Fruit fly (Drosophila melanogaster) whole organism, embryonic: ENCODE data around the gene CG3662.
A peak's percentile ranks its signal among the peaks of the same experiment; 100 is the strongest.

Source experiments
- Atf3 ChIP-seq: fragments of 200-800 bp; sonication (Bioruptor generic); optimal IDR thresholded peaks from 3 replicates; lab custom pipeline; 2016; ENCODE audit warnings: missing biosample characterization, missing genetic modification characterization
- B-H1 ChIP-seq: fragments of 200-800 bp; sonication (Bioruptor generic); IDR thresholded peaks from 3 replicates; pipeline ENCODE4 v1.3.6; 2022; ENCODE audit warnings: missing biosample characterization, missing genetic modification characterization
- CG10267 ChIP-seq: fragments of 200-800 bp; sonication (Bioruptor generic); optimal IDR thresholded peaks from 2 replicates; lab custom pipeline; 2018; ENCODE audit warnings: missing biosample characterization, mild to moderate bottlenecking, missing genetic modification characterization, moderate library complexity
- CG10979 ChIP-seq: fragments of 200-800 bp; sonication (Bioruptor generic); optimal IDR thresholded peaks from 2 replicates; lab custom pipeline; 2018; ENCODE audit warnings: missing biosample characterization, mild to moderate bottlenecking, missing genetic modification characterization, moderate library complexity
- CG11456 ChIP-seq: fragments of 200-800 bp; sonication (Bioruptor generic); IDR thresholded peaks from 3 replicates; pipeline ENCODE4 v1.3.6; 2022; ENCODE audit warnings: missing biosample characterization, missing genetic modification characterization
- CG12155 ChIP-seq: fragments of 200-800 bp; sonication (Bioruptor generic); optimal IDR thresholded peaks from 3 replicates; lab custom pipeline; 2016; ENCODE audit warnings: missing biosample characterization, missing genetic modification characterization
- CG12299 ChIP-seq: fragments of 200-800 bp; sonication (Bioruptor generic); optimal IDR thresholded peaks from 2 replicates; lab custom pipeline; 2018; ENCODE audit warnings: missing biosample characterization, mild to moderate bottlenecking, missing genetic modification characterization
- CG15514 ChIP-seq: fragments of 200-800 bp; sonication (Bioruptor generic); optimal IDR thresholded peaks from 3 replicates; lab custom pipeline; 2017; ENCODE audit warnings: missing biosample characterization, missing genetic modification characterization, mild to moderate bottlenecking, moderate library complexity, missing genetic modification reagents
- CG16813 ChIP-seq: fragments of 200-800 bp; sonication (Bioruptor generic); IDR thresholded peaks from 3 replicates; pipeline ENCODE4 v1.3.6; 2022; ENCODE audit warnings: missing biosample characterization, missing genetic modification characterization; ENCODE audit not compliant: partially characterized antibody
- CG17385 ChIP-seq: fragments of 200-800 bp; sonication (Bioruptor generic); optimal IDR thresholded peaks from 3 replicates; lab custom pipeline; 2018; ENCODE audit warnings: missing biosample characterization, mild to moderate bottlenecking, missing genetic modification characterization
- CG17829 ChIP-seq: fragments of 200-800 bp; optimal IDR thresholded peaks from 2 replicates; lab custom pipeline; 2019; ENCODE audit warnings: missing biosample characterization, mild to moderate bottlenecking, missing genetic modification characterization, moderate library complexity
- CG2678 ChIP-seq: fragments of 200-800 bp; sonication (Bioruptor generic); optimal IDR thresholded peaks from 3 replicates; lab custom pipeline; 2019; ENCODE audit warnings: missing biosample characterization, mild to moderate bottlenecking, missing genetic modification characterization, moderate library complexity
- CG2889 ChIP-seq: fragments of 200-800 bp; sonication (Bioruptor generic); IDR thresholded peaks from 3 replicates; pipeline ENCODE4 v1.3.6; 2022; ENCODE audit warnings: missing biosample characterization, missing genetic modification characterization
- CG3407 ChIP-seq: fragments of 200-800 bp; sonication (Bioruptor generic); optimal IDR thresholded peaks from 2 replicates; lab custom pipeline; 2018; ENCODE audit warnings: missing biosample characterization, mild to moderate bottlenecking, missing genetic modification characterization
- CG34376 ChIP-seq: fragments of 200-800 bp; sonication (Bioruptor generic); optimal IDR thresholded peaks from 2 replicates; lab custom pipeline; 2018; ENCODE audit warnings: missing biosample characterization, mild to moderate bottlenecking, missing genetic modification characterization
- CG4328 ChIP-seq: fragments of 200-800 bp; sonication (Bioruptor generic); optimal IDR thresholded peaks from 3 replicates; lab custom pipeline; 2017; ENCODE audit warnings: missing biosample characterization, missing genetic modification reagents, missing genetic modification characterization
- CG8765 ChIP-seq: fragments of 200-800 bp; sonication (Bioruptor generic); IDR thresholded peaks from 2 replicates; pipeline ENCODE4 v1.3.6; 2022; ENCODE audit warnings: missing biosample characterization, missing genetic modification characterization
- Chrac-16 ChIP-seq: fragments of 200-800 bp; sonication (Bioruptor generic); optimal IDR thresholded peaks from 3 replicates; lab custom pipeline; 2016; ENCODE audit warnings: missing biosample characterization, missing genetic modification characterization
- D19A ChIP-seq: fragments of 200-800 bp; optimal IDR thresholded peaks from 3 replicates; lab custom pipeline; 2019; ENCODE audit warnings: missing biosample characterization, mild to moderate bottlenecking, missing genetic modification characterization, moderate library complexity
- Dp ChIP-seq: fragments of 200-800 bp; sonication (Bioruptor generic); optimal IDR thresholded peaks from 2 replicates; lab custom pipeline; 2018; ENCODE audit warnings: missing biosample characterization, mild to moderate bottlenecking, missing genetic modification characterization, moderate library complexity
- GATAe ChIP-seq: fragments of 200-800 bp; sonication (Bioruptor generic); conservative IDR thresholded peaks from 2 replicates; pipeline ENCODE4 v1.3.6; 2022; ENCODE audit warnings: missing biosample characterization, missing genetic modification characterization
- Gsc ChIP-seq: fragments of 200-800 bp; sonication (Bioruptor generic); IDR thresholded peaks from 2 replicates; pipeline ENCODE4 v1.3.6; 2022; ENCODE audit warnings: missing biosample characterization, missing genetic modification characterization
- H2.0 ChIP-seq: fragments of 200-800 bp; sonication (Bioruptor generic); IDR thresholded peaks from 2 replicates; pipeline ENCODE4 v1.3.6; 2022; ENCODE audit warnings: missing biosample characterization, missing genetic modification characterization
- Hr3 ChIP-seq: fragments of 200-800 bp; sonication (Bioruptor generic); optimal IDR thresholded peaks from 3 replicates; lab custom pipeline; 2016; ENCODE audit warnings: missing biosample characterization, missing genetic modification characterization
- Oaz ChIP-seq: fragments of 200-800 bp; sonication (Bioruptor generic); IDR thresholded peaks from 2 replicates; pipeline ENCODE4 v1.3.6; 2022; ENCODE audit warnings: missing biosample characterization, missing genetic modification characterization
- Opbp ChIP-seq: fragments of 200-800 bp; sonication (Bioruptor generic); IDR thresholded peaks from 3 replicates; pipeline ENCODE4 v1.3.6; 2022; ENCODE audit warnings: missing biosample characterization, missing genetic modification characterization; ENCODE audit not compliant: partially characterized antibody
- Pdp1 ChIP-seq, 2 experiments: fragments of 200-800 bp; sonication (Bioruptor generic); optimal IDR thresholded peaks; 3 replicates each; lab custom pipeline; 2016; ENCODE audit warnings: missing biosample characterization in 2 of 2, missing genetic modification characterization in 2 of 2, mild to moderate bottlenecking in 1 of 2, moderate library complexity in 1 of 2
- Rx ChIP-seq: fragments of 200-800 bp; sonication (Bioruptor generic); IDR thresholded peaks from 2 replicates; pipeline ENCODE4 v1.3.6; 2022; ENCODE audit warnings: missing biosample characterization, missing genetic modification characterization
- Scr ChIP-seq: fragments of 200-800 bp; sonication (Bioruptor generic); IDR thresholded peaks from 2 replicates; pipeline ENCODE4 v1.3.6; 2022; ENCODE audit warnings: missing biosample characterization, missing genetic modification characterization; ENCODE audit not compliant: partially characterized antibody
- Xrp1 ChIP-seq: fragments of 200-800 bp; sonication (Bioruptor generic); IDR thresholded peaks from 2 replicates; pipeline ENCODE4 v1.3.6; 2022; ENCODE audit warnings: missing biosample characterization, missing genetic modification characterization
- ab ChIP-seq: fragments of 200-800 bp; sonication (Bioruptor generic); optimal IDR thresholded peaks from 2 replicates; lab custom pipeline; 2016; ENCODE audit warnings: missing biosample characterization, missing genetic modification characterization
- amos ChIP-seq: fragments of 200-800 bp; sonication (Bioruptor generic); IDR thresholded peaks from 2 replicates; pipeline ENCODE4 v1.3.6; 2022; ENCODE audit warnings: missing biosample characterization, missing genetic modification characterization; ENCODE audit not compliant: partially characterized antibody
- bab2 ChIP-seq: fragments of 200-800 bp; sonication (Bioruptor generic); optimal IDR thresholded peaks from 2 replicates; lab custom pipeline; 2016; ENCODE audit warnings: missing biosample characterization, missing genetic modification characterization
- bcd ChIP-seq: fragments of 200-800 bp; sonication (Bioruptor generic); optimal IDR thresholded peaks from 2 replicates; lab custom pipeline; 2017; ENCODE audit warnings: missing biosample characterization, mild to moderate bottlenecking, missing genetic modification characterization
- cg ChIP-seq: fragments of 200-800 bp; sonication (Bioruptor generic); optimal IDR thresholded peaks from 3 replicates; lab custom pipeline; 2019; ENCODE audit warnings: missing biosample characterization, mild to moderate bottlenecking, missing genetic modification characterization, moderate library complexity
- chm ChIP-seq: fragments of 200-800 bp; sonication (Bioruptor generic); IDR thresholded peaks from 2 replicates; pipeline ENCODE4 v1.3.6; 2022; ENCODE audit warnings: missing biosample characterization, missing genetic modification characterization
- disco-r ChIP-seq: fragments of 200-800 bp; sonication (Bioruptor generic); optimal IDR thresholded peaks from 2 replicates; lab custom pipeline; 2016; ENCODE audit warnings: missing biosample characterization, missing genetic modification characterization
- ewg ChIP-seq: fragments of 200-800 bp; sonication (Bioruptor generic); optimal IDR thresholded peaks from 3 replicates; lab custom pipeline; 2017; ENCODE audit warnings: mild to moderate bottlenecking, missing biosample characterization, missing genetic modification reagents, missing genetic modification characterization
- gfzf ChIP-seq: fragments of 200-800 bp; sonication (Bioruptor generic); optimal IDR thresholded peaks from 2 replicates; lab custom pipeline; 2016; ENCODE audit warnings: missing biosample characterization, mild to moderate bottlenecking, missing genetic modification characterization, moderate library complexity
- grn ChIP-seq: fragments of 200-800 bp; sonication (Bioruptor generic); optimal IDR thresholded peaks from 3 replicates; lab custom pipeline; 2017; ENCODE audit warnings: missing biosample characterization, missing genetic modification characterization
- gro ChIP-seq: fragments of 200-800 bp; sonication (Bioruptor generic); optimal IDR thresholded peaks from 2 replicates; lab custom pipeline; 2016; ENCODE audit warnings: missing biosample characterization, missing genetic modification characterization
- kah ChIP-seq: fragments of 200-800 bp; sonication (Bioruptor generic); optimal IDR thresholded peaks from 2 replicates; lab custom pipeline; 2018; ENCODE audit warnings: missing biosample characterization, mild to moderate bottlenecking, missing genetic modification characterization
- kay ChIP-seq: fragments of 200-800 bp; sonication (Bioruptor generic); optimal IDR thresholded peaks from 2 replicates; lab custom pipeline; 2016; ENCODE audit warnings: missing biosample characterization, missing genetic modification characterization
- lilli ChIP-seq: fragments of 200-800 bp; sonication (Bioruptor generic); optimal IDR thresholded peaks from 3 replicates; lab custom pipeline; 2016; ENCODE audit warnings: missing biosample characterization, missing genetic modification characterization
- nerfin-1 ChIP-seq: fragments of 200-800 bp; sonication (Bioruptor generic); optimal IDR thresholded peaks from 3 replicates; lab custom pipeline; 2019; ENCODE audit warnings: missing biosample characterization, mild to moderate bottlenecking, missing genetic modification characterization, moderate library complexity
- nmo ChIP-seq: fragments of 200-800 bp; sonication (Bioruptor generic); optimal IDR thresholded peaks from 2 replicates; lab custom pipeline; 2018; ENCODE audit warnings: missing biosample characterization, mild to moderate bottlenecking, missing genetic modification characterization, moderate library complexity
- pan ChIP-seq, 4 experiments: fragments of >200 bp in 3 of 4; fragments of 200-800 bp in 1 of 4; sonication (Bioruptor generic) in 1 of 4; optimal IDR thresholded peaks in 3 of 4; IDR thresholded peaks in 1 of 4; 2 replicates each; pipeline versions ENCODE4 v1.3.6 to Lab custom; 2017 to 2022; ENCODE audit warnings: missing biosample characterization in 2 of 4, missing genetic modification characterization in 2 of 4, mixed read lengths in 1 of 4
- pb ChIP-seq: fragments of 200-800 bp; sonication (Bioruptor generic); optimal IDR thresholded peaks from 3 replicates; lab custom pipeline; 2016; ENCODE audit warnings: missing biosample characterization, missing genetic modification characterization
- salm ChIP-seq: fragments of 200-800 bp; sonication (Bioruptor generic); optimal IDR thresholded peaks from 2 replicates; lab custom pipeline; 2018; ENCODE audit warnings: missing biosample characterization, mild to moderate bottlenecking, missing genetic modification characterization
- wek ChIP-seq: fragments of 200-800 bp; sonication (Bioruptor generic); optimal IDR thresholded peaks from 3 replicates; lab custom pipeline; 2018; ENCODE audit warnings: missing biosample characterization, mild to moderate bottlenecking, missing genetic modification characterization, moderate library complexity

Gene CG3662

DNA sequence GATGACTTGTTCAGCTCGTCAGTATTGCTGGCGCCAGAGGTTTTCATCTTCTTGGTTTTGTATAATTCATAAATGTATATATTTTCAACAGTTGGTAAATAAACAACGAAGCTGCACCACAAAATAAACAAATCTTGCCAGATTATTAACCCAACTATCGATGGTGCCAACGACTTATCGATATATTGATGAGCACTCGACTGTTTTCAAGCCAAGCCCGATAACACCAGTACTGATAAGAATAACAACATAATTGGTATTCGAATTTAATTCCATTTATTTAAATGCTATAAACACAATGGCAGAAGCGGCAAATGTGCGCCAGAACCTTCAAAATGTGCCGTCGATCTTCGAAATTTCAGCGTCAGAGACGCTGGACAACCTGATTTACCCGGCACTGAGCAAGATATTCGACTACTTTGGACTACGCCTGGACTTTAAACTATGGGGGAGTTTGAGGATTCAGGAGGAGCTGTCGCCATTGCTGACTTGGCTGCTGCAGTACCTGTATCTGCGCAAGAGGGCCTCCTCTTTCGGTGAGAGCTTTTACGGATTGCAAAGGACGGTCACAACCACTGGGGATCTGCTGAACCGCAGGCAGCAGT is 5.2 kb upstream of the CG3662 start, which contains the start of the genes Saf6 and Pex12 (continued):
- TF ChIP-seq H2.0 (GFP tag; lab: Robert Waterston, UW): no peak
- TF ChIP-seq ab (GFP tag; lab: Kevin White, UChicago): no peak
- no peak for TF ChIP-seq cg (GFP tag; lab: Kevin White, UChicago)
- TF ChIP-seq nerfin-1 (tag; lab: Kevin White, UChicago): no peak
- no peak for TF ChIP-seq wek (GFP tag; lab: Kevin White, UChicago)
- no peak for TF ChIP-seq pan (optimal IDR thresholded peaks at IDR 0.05; lab: Kevin White, UChicago)
- TF ChIP-seq pan (GFP tag; optimal IDR thresholded peaks at IDR 0.05 in 1 of 2, IDR thresholded peaks at IDR 0.05 in 1 of 2): no peak
- TF ChIP-seq Xrp1 (GFP tag; lab: Robert Waterston, UW): peak; percentile 6; the same call in 1 of the 2 replicates
- TF ChIP-seq CG10267 (tag; lab: Kevin White, UChicago): peak; percentile 20
- TF ChIP-seq CG15514 (GFP tag; lab: Kevin White, UChicago): peak; percentile 3
- TF ChIP-seq Chrac-16 (GFP tag; lab: Kevin White, UChicago): no peak
- no peak for TF ChIP-seq ewg
- TF ChIP-seq CG10979 (tag; lab: Kevin White, UChicago): peak; percentile 26
- no peak for TF ChIP-seq Rx (GFP tag; lab: Robert Waterston, UW)
- TF ChIP-seq CG12299 (tag; lab: Kevin White, UChicago): no peak
- TF ChIP-seq amos (GFP tag; lab: Robert Waterston, UW): peak; percentile 79
- TF ChIP-seq disco-r (GFP tag; lab: Kevin White, UChicago): no peak
- TF ChIP-seq Scr (GFP tag; lab: Robert Waterston, UW): peak; percentile 83
- no peak for TF ChIP-seq CG12155 (GFP tag; lab: Kevin White, UChicago)
- TF ChIP-seq B-H1 (GFP tag; lab: Robert Waterston, UW): no peak
- TF ChIP-seq Gsc (GFP tag; lab: Robert Waterston, UW): no peak
- TF ChIP-seq lilli (GFP tag; lab: Kevin White, UChicago): no peak
- TF ChIP-seq Atf3 (GFP tag; lab: Kevin White, UChicago): no peak
- no peak for TF ChIP-seq CG17829 (tag; lab: Kevin White, UChicago)
- no peak for TF ChIP-seq salm (tag; lab: Kevin White, UChicago)
- no peak for TF ChIP-seq pb (GFP tag; lab: Kevin White, UChicago)
- TF ChIP-seq gfzf: no peak
- TF ChIP-seq CG17385 (GFP tag; lab: Kevin White, UChicago): no peak
- no peak for TF ChIP-seq CG3407
- TF ChIP-seq Pdp1 (GFP tag; optimal IDR thresholded peaks at IDR 0.05; lab: Kevin White, UChicago): peak in 1 of 2 experiments; percentile 21
- no peak for TF ChIP-seq bab2
- peak; percentile 85; the same call in 2 of the 3 replicates for TF ChIP-seq Opbp (GFP tag; lab: Robert Waterston, UW)
- no peak for TF ChIP-seq CG2678 (tag; lab: Kevin White, UChicago)
- TF ChIP-seq Hr3 (GFP tag; lab: Kevin White, UChicago): no peak
- TF ChIP-seq CG34376 (GFP tag; lab: Kevin White, UChicago): no peak
- no peak for TF ChIP-seq chm (GFP tag; lab: Robert Waterston, UW)
- no peak for TF ChIP-seq grn (GFP tag; lab: Kevin White, UChicago)
- TF ChIP-seq Oaz (GFP tag; lab: Robert Waterston, UW): no peak
- TF ChIP-seq CG16813 (GFP tag; lab: Robert Waterston, UW): peak; percentile 77
- TF ChIP-seq kay: no peak
- TF ChIP-seq kah (GFP tag; lab: Kevin White, UChicago): no peak
- peak; percentile 43 for TF ChIP-seq Dp (GFP tag; lab: Kevin White, UChicago)
- no peak for TF ChIP-seq CG2889 (GFP tag; lab: Robert Waterston, UW)
- TF ChIP-seq nmo (GFP tag; lab: Kevin White, UChicago): peak; percentile 3
- TF ChIP-seq CG4328 (GFP tag; lab: Kevin White, UChicago): no peak
- TF ChIP-seq CG8765 (GFP tag; lab: Robert Waterston, UW): no peak
- TF ChIP-seq GATAe (GFP tag; lab: Robert Waterston, UW): peak; percentile 37
- TF ChIP-seq CG11456 (GFP tag; lab: Robert Waterston, UW): no peak
- no peak for TF ChIP-seq gro (GFP tag; lab: Kevin White, UChicago)
- TF ChIP-seq bcd (GFP tag; lab: Kevin White, UChicago): no peak
- no peak for TF ChIP-seq D19A
